Worm (Caenorhabditis elegans) whole organism, L2 larva: ENCODE data around the gene W02A2.12.

Experiments used
- ZK546.5 ChIP-seq: sonication (generic microtip); optimal IDR thresholded peaks from 2 replicates; lab custom pipeline; 2017; ENCODE audit warnings: missing biosample characterization, missing genetic modification characterization
- ama-1 ChIP-seq: fragments of 150-350 bp; optimal IDR thresholded peaks from 2 replicates; lab custom pipeline; 2018; ENCODE audit warnings: inconsistent platforms
- blmp-1 ChIP-seq: sonication (generic microtip); optimal IDR thresholded peaks from 2 replicates; lab custom pipeline; 2017; ENCODE audit warnings: missing genetic modification characterization, mild to moderate bottlenecking, missing compliant biosample characterization, antibody characterized with exemption, moderate library complexity; ENCODE audit not compliant: insufficient read depth
- ceh-82 ChIP-seq: fragments of 150-350 bp; optimal IDR thresholded peaks from 2 replicates; lab custom pipeline; 2014; ENCODE audit warnings: missing biosample characterization, missing genetic modification characterization
- lin-39 ChIP-seq: fragments of 150-350 bp; optimal IDR thresholded peaks from 2 replicates; lab custom pipeline; 2014; ENCODE audit warnings: missing biosample characterization, missing genetic modification reagents, missing genetic modification characterization
- nhr-11 ChIP-seq: fragments of 150-350 bp; optimal IDR thresholded peaks from 2 replicates; lab custom pipeline; 2014; ENCODE audit warnings: missing biosample characterization, missing genetic modification characterization
- nhr-23 ChIP-seq: fragments of 150-350 bp; optimal IDR thresholded peaks from 2 replicates; lab custom pipeline; 2014; ENCODE audit warnings: missing biosample characterization, missing genetic modification reagents, missing genetic modification characterization
- peb-1 ChIP-seq: fragments of 150-350 bp; optimal IDR thresholded peaks from 2 replicates; lab custom pipeline; 2014; ENCODE audit warnings: missing biosample characterization, missing genetic modification characterization
- ztf-1 ChIP-seq: fragments of 200-800 bp; sonication (Bioruptor generic); conservative IDR thresholded peaks from 2 replicates; pipeline ENCODE4 v1.3.6; 2022; ENCODE audit warnings: missing genetic modification characterization, missing compliant biosample characterization
- ztf-11 ChIP-seq: sonication (generic microtip); optimal IDR thresholded peaks from 2 replicates; lab custom pipeline; 2017; ENCODE audit warnings: missing biosample characterization, missing genetic modification characterization

- no peak for TF ChIP-seq ama-1 (lab: Kevin White, UChicago)
- TF ChIP-seq ztf-1 (GFP tag; lab: Robert Waterston, UW) = no peak
- no peak for TF ChIP-seq nhr-11 (tag; lab: Kevin White, UChicago)
- no peak for TF ChIP-seq peb-1
- TF ChIP-seq ztf-11 (tag; lab: Kevin White, UChicago) = no peak
- TF ChIP-seq nhr-23 (tag; lab: Kevin White, UChicago) = no peak
- no peak for TF ChIP-seq ceh-82 (tag; lab: Kevin White, UChicago)
- TF ChIP-seq lin-39 (tag; lab: Kevin White, UChicago) = no peak
- TF ChIP-seq ZK546.5 (tag; lab: Kevin White, UChicago) = no peak
- TF ChIP-seq blmp-1 (tag; lab: Kevin White, UChicago) = no peak
These were observed 48.0 kb downstream of the W02A2.12 start, which contains the start of gene csn-6 for ce11 chrIV:13300591-13300990.
